Fruit fly (Drosophila melanogaster): ENCODE measurements around the gene CG17361.

Gene CG17361

DNA sequence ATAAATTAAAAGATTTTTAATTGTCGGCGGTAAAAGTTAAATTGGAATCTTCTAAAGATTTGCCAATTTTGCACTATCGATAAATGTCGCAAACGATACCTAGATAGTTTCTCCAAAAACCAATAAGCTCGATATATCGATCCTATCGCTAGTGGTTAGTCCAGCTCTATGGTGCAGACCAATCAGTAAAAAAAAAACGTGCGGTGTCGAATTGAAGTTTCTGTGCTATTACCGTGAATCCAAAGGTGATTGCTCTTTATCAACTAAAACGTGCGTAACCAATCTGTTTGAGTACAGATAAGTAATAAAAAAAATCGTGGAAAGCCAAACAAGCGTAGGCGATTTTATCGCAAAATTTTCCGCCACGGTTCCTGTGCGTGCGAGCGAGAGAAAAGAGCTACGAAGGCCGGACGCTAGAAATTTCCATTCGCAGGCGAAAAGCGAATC lies 39.9 kb downstream of the CG17361 start, which contains the start of gene Hsp110 (continued):
- TF ChIP-seq Rx (GFP tag; IDR thresholded peaks at IDR 0.05) (no peak), CG14441 (GFP tag; IDR thresholded peaks at IDR 0.05) (no peak), CG16813 (GFP tag; IDR thresholded peaks at IDR 0.05; ENCODE audit: partially characterized antibody) (peak; percentile 99), ham (GFP tag; IDR thresholded peaks at IDR 0.05) (no peak), ranshi (GFP tag; IDR thresholded peaks at IDR 0.05) (no peak), Bgb (GFP tag; IDR thresholded peaks at IDR 0.05; ENCODE audit: partially characterized antibody) (peak; percentile 100), pan (optimal IDR thresholded peaks at IDR 0.05) (no peak), pan (GFP tag; optimal IDR thresholded peaks at IDR 0.05 in 1 of 2, IDR thresholded peaks at IDR 0.05 in 1 of 2) (no peak), Jarid2 (GFP tag; optimal IDR thresholded peaks at IDR 0.05) (no peak), Sin3A (optimal IDR thresholded peaks at IDR 0.05) (peak; percentile 43), Neu2 (GFP tag; optimal IDR thresholded peaks at IDR 0.05; ENCODE audit: borderline replicate concordance) (no peak), Dp (GFP tag; optimal IDR thresholded peaks at IDR 0.05) (peak; percentile 92), oc (tag; optimal IDR thresholded peaks at IDR 0.05) (peak; percentile 3), Dek (tag; optimal IDR thresholded peaks at IDR 0.05) (peak; percentile 37), CG1832 (GFP tag; optimal IDR thresholded peaks at IDR 0.05) (peak; percentile 60), dm (GFP tag; optimal IDR thresholded peaks at IDR 0.05) (peak; percentile 83), CG31365 (tag; optimal IDR thresholded peaks at IDR 0.05) (peak; percentile 8), Pdp1 (GFP tag; optimal IDR thresholded peaks at IDR 0.05) (peak in 1 of 2 experiments; percentile 42), Dbx (GFP tag; IDR thresholded peaks at IDR 0.05) (peak; percentile 72; the same call in 2 of the 3 replicates), Doc2 (GFP tag; IDR thresholded peaks at IDR 0.05) (no peak), CG43689 (GFP tag; IDR thresholded peaks at IDR 0.05) (no peak), sna (GFP tag; IDR thresholded peaks at IDR 0.05; ENCODE audit: partially characterized antibody) (peak; percentile 97), CG10274 (GFP tag; optimal IDR thresholded peaks at IDR 0.05) (no peak), pum (GFP tag; optimal IDR thresholded peaks at IDR 0.05) (no peak), ase (GFP tag; IDR thresholded peaks at IDR 0.05) (no peak), CG2202 (tag; optimal IDR thresholded peaks at IDR 0.05) (no peak), CG11398 (GFP tag; optimal IDR thresholded peaks at IDR 0.05) (peak; percentile 25), disco-r (GFP tag; optimal IDR thresholded peaks at IDR 0.05) (no peak), CG5180 (GFP tag; optimal IDR thresholded peaks at IDR 0.05) (no peak), esg (GFP tag; conservative IDR thresholded peaks at IDR 0.05) (no peak), phol (tag; optimal IDR thresholded peaks at IDR 0.05) (peak; percentile 34), B-H1 (GFP tag; IDR thresholded peaks at IDR 0.05) (no peak), vvl (GFP tag; IDR thresholded peaks at IDR 0.05) (peak; percentile 24; the same call in 1 of the 2 replicates), sd (tag; optimal IDR thresholded peaks at IDR 0.05) (peak; percentile 13), ftz-f1 (GFP tag; optimal IDR thresholded peaks at IDR 0.05) (peak; percentile 46), vnd (GFP tag; IDR thresholded peaks at IDR 0.05; ENCODE audit: partially characterized antibody) (peak; percentile 99), E2f1 (GFP tag; IDR thresholded peaks at IDR 0.05) (peak; percentile 16; the same call in 1 of the 2 replicates), CG13424 (tag; optimal IDR thresholded peaks at IDR 0.05) (peak; percentile 3), CG15601 (tag; optimal IDR thresholded peaks at IDR 0.05) (peak; percentile 27), Meics (GFP tag; optimal IDR thresholded peaks at IDR 0.05) (peak; percentile 20), CG30020 (tag; optimal IDR thresholded peaks at IDR 0.05) (peak; percentile 32), CG12236 (GFP tag; optimal IDR thresholded peaks at IDR 0.05) (no peak), hkb (optimal IDR thresholded peaks at IDR 0.05) (no peak), hkb (GFP tag; IDR thresholded peaks at IDR 0.05) (peak; percentile 19; the same call in 1 of the 2 replicates), org-1 (GFP tag; optimal IDR thresholded peaks at IDR 0.05) (no peak), fd102C (GFP tag; optimal IDR thresholded peaks at IDR 0.05) (no peak), otp (GFP tag; IDR thresholded peaks at IDR 0.05) (peak; percentile 26; the same call in 1 of the 3 replicates), CG32772 (GFP tag; IDR thresholded peaks at IDR 0.05) (peak; percentile 55; the same call in 1 of the 2 replicates), CG15479 (GFP tag; optimal IDR thresholded peaks at IDR 0.05) (no peak), stc (GFP tag; IDR thresholded peaks at IDR 0.05) (no peak), sug (tag; optimal IDR thresholded peaks at IDR 0.05) (peak; percentile 49)
